Fruit fly (Drosophila melanogaster): ENCODE data around the gene CG32809.

The CG32809 gene

DNA sequence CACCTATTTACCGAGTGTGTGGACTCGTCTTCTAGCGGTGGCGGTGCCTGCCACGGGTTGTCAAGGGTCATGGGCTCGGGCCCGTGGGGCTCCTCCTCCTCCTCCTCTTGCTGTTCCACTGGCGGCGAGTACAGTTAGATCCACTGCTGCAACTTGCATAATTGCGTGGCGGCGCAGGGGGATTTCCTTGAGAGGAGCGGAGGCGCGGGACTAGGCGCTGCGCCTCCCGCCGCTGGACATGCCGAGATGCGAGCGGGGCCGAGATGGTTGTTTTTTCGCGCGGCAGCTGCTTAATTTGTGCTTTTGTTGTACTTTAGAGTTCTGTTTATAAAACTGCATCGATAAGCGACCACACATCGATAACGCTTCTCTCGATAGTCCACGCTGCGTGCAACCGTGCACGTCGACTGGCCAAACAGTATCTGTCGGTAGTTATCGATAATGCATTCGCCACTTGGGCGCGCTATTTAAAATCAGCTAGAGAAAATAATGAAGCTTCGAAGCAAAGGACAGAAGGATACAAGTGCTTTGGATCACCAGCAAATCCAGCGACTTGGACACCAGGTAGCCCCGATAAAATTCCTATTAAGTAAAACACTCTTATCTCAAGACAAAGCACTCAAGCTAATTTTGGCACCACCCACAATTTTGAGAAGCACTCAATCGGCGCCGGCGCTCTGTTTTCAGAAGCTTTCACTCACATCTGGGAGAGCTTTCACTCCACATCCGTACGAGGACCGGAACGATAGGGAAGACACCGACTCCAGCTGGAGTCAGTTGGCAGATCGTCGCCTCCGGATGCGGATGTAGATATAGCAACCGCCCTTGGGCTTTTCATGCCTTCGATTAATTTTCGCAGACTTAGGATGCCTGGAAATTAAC, 3.2 kb upstream of the CG32809 start, which contains the start of gene a6:
Gene a6, minus strand, starts transcription at position 361 of the 882 bp plus-strand sequence.
- TF ChIP-seq svp (GFP tag), result peak; percentile 51
- no peak for TF ChIP-seq CG6792 (GFP tag; optimal IDR thresholded peaks at IDR 0.05)
- peak; percentile 17 for TF ChIP-seq esn (GFP tag; optimal IDR thresholded peaks at IDR 0.05)
- no peak for TF ChIP-seq CG7368 (GFP tag; optimal IDR thresholded peaks at IDR 0.05)
- peak; percentile 66 for TF ChIP-seq Eip78C (GFP tag)
- TF ChIP-seq CG11294 (GFP tag; IDR thresholded peaks at IDR 0.05), result no peak
- no peak for TF ChIP-seq fd85E (GFP tag; optimal IDR thresholded peaks at IDR 0.05)
- TF ChIP-seq CG6276 (GFP tag; optimal IDR thresholded peaks at IDR 0.05), result no peak
- TF ChIP-seq Smox (GFP tag; optimal IDR thresholded peaks at IDR 0.05), result no peak

DNA sequence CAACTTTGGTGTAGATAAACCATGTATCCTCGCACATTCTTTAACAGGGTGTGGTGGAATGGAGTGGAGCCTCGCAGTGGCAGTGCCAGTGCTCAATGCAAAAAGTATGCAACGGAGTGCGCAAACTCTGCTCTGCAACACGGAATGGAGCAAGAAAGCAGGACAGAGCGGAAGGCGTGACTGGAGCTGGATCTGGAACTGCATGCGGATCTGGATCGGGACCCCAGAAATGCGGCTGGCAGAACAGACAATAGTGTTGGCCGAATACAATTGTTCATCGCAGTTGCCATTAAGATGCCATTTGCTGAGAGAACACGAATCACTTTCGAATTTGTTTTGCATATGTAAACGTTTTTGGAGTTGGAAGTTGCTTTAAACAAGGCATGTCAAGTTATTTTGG, 1.1 kb downstream of the CG32809 start:
- TF ChIP-seq OdsH (GFP tag; optimal IDR thresholded peaks at IDR 0.05), result no peak
- peak; percentile 22 for TF ChIP-seq Eip78C (GFP tag)

DNA sequence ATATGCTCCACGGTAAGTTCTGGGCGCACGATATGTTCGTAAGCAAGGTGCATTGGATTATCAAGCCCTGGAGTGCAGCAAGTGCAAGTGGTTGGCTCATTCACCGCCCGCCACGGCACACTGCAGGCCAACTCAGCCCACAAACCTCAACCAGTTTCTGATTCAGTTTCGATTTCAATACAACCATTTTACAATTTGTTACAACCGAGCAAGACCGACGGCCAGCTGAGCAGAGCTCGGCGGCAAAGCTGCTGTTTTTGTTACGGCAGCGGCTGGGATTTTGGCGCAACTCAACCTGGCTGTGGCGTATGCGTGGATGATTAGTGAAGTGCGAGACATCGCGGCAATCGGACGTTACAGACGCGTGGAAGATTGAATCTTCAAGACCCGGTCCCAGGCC, 6.3 kb downstream of the CG32809 start, which contains the start of gene b6:
Gene b6, plus strand, starts transcription at position 320 of the 400 bp plus-strand sequence.
- TF ChIP-seq Blimp-1 (GFP tag; optimal IDR thresholded peaks at IDR 0.05), result peak; percentile 39
- TF ChIP-seq Eip75B (GFP tag; optimal IDR thresholded peaks at IDR 0.05), result no peak

DNA sequence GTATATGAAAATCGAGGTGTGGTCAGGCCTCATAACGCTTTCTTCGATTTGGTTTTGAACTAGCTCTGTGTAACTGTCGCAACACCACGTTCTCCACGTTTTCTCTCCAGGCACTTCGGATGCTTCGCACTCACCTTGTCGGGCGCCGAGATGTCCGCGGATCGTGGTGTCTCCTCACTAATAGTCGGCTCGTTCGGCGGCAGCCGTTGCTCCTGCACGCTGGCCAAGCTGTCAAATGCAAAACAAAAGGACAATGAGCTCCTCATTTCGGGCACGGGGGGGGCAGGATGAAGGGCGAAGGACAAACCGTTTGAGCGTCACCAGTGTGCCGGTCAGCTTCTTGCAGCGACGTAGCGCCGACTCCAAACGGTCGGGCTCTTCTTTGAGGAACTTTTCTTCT, 11.3 kb downstream of the CG32809 start, which contains the start of gene CG14797:
Gene CG14797, plus strand, starts transcription at position 301 of the 400 bp plus-strand sequence.
- no peak for TF ChIP-seq spab (GFP tag; optimal IDR thresholded peaks at IDR 0.05)
- no peak for TF ChIP-seq Smox (GFP tag; optimal IDR thresholded peaks at IDR 0.05)
- TF ChIP-seq esn (GFP tag; optimal IDR thresholded peaks at IDR 0.05), result no peak
- TF ChIP-seq CG8632 (GFP tag; optimal IDR thresholded peaks at IDR 0.05), result no peak
- TF ChIP-seq fkh (GFP tag; optimal IDR thresholded peaks at IDR 0.05), result no peak
- TF ChIP-seq Hr38 (GFP tag; optimal IDR thresholded peaks at IDR 0.05), result no peak

DNA sequence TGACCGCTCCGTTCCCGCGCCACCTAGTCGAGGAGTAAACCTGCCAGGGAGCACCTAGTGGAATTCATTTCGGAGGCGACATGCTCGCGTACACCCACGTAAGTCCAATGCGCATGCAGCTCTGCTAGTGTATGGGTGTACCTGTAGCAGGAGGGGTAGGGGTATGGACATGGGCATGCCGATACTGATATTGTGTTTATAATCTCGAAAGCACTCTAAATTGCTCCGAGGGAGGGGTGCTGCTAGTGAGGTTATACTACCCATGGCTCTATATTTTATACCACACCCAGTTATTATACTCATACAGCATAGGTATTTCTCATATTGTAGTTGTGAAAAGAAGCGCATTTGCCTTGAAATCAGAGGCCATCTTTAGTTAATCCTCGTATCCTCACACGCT, 22.7 kb downstream of the CG32809 start:
- TF ChIP-seq Gug (GFP tag; IDR thresholded peaks at IDR 0.05), result no peak
- TF ChIP-seq Sox15 (GFP tag; optimal IDR thresholded peaks at IDR 0.05), result no peak
- TF ChIP-seq net (GFP tag; optimal IDR thresholded peaks at IDR 0.05), result no peak
- no peak for TF ChIP-seq Hr4 (GFP tag; optimal IDR thresholded peaks at IDR 0.05)
- TF ChIP-seq CG34406 (GFP tag; optimal IDR thresholded peaks at IDR 0.05), result no peak
- TF ChIP-seq spab (GFP tag; optimal IDR thresholded peaks at IDR 0.05), result no peak
- TF ChIP-seq dsx (GFP tag; optimal IDR thresholded peaks at IDR 0.05; ENCODE audit: poor library complexity, severe bottlenecking), result no peak
- TF ChIP-seq Eip75B (GFP tag; optimal IDR thresholded peaks at IDR 0.05), result no peak
- no peak for TF ChIP-seq dac (GFP tag; optimal IDR thresholded peaks at IDR 0.05)
- no peak for TF ChIP-seq esn (GFP tag; optimal IDR thresholded peaks at IDR 0.05)
- TF ChIP-seq salr (GFP tag; optimal IDR thresholded peaks at IDR 0.05), result no peak
- TF ChIP-seq CG6163 (GFP tag; IDR thresholded peaks at IDR 0.05), result no peak
- TF ChIP-seq Blimp-1 (GFP tag; optimal IDR thresholded peaks at IDR 0.05), result no peak
- TF ChIP-seq pdm3 (GFP tag; optimal IDR thresholded peaks at IDR 0.05), result no peak
- TF ChIP-seq CG7368 (GFP tag; optimal IDR thresholded peaks at IDR 0.05), result no peak
- no peak for TF ChIP-seq CG6792 (GFP tag; optimal IDR thresholded peaks at IDR 0.05)
- TF ChIP-seq Eip93F (GFP tag; optimal IDR thresholded peaks at IDR 0.05), result no peak

DNA sequence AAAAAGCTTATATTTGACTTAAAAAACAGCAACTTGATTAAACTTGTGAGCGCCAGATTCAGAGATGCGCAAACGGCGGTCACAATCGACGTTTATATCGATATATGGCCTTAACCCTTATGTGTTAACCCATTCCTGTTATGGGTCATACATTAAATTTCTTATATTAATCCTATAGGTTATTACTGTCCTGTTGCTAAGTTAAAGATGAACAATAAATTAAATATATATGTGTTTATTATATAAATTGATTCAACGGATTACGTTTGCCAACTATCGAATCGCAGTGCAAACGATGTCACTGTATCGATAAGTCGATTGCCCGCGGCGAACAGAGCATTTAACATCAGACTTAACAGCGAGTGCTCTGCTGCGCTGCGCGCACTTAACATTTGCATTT, 23.4 kb downstream of the CG32809 start, which contains the start of the genes CG3740 and hfw:
Gene CG3740, minus strand, starts transcription at position 84 of the 400 bp plus-strand sequence.
Gene hfw, plus strand, starts transcription at position 357 of the 400 bp plus-strand sequence.
- TF ChIP-seq Eip75B (GFP tag; optimal IDR thresholded peaks at IDR 0.05), result no peak
- TF ChIP-seq eg (GFP tag; IDR thresholded peaks at IDR 0.05), result peak; percentile 80
- TF ChIP-seq CG10631 (GFP tag; optimal IDR thresholded peaks at IDR 0.05), result peak; percentile 80
- peak; percentile 63 for TF ChIP-seq achi (GFP tag; optimal IDR thresholded peaks at IDR 0.05)
- peak; percentile 77 for TF ChIP-seq CG6163 (GFP tag; IDR thresholded peaks at IDR 0.05)
- TF ChIP-seq CG1621 (tag; optimal IDR thresholded peaks at IDR 0.05), result no peak
- peak; percentile 25 for TF ChIP-seq CG8319 (GFP tag; optimal IDR thresholded peaks at IDR 0.05)
- peak; percentile 27 for TF ChIP-seq svp (GFP tag)
- TF ChIP-seq Sox15 (GFP tag; optimal IDR thresholded peaks at IDR 0.05), result peak; percentile 59
- peak; percentile 57 for TF ChIP-seq CG3032 (tag; optimal IDR thresholded peaks at IDR 0.05)
- no peak for TF ChIP-seq Hr38 (GFP tag; optimal IDR thresholded peaks at IDR 0.05)
- peak in 1 of 2 experiments; percentile 45 for TF ChIP-seq ss (GFP tag; optimal IDR thresholded peaks at IDR 0.05)
- peak; percentile 48 for TF ChIP-seq Ets21C (GFP tag; optimal IDR thresholded peaks at IDR 0.05)
- peak; percentile 60 for TF ChIP-seq lz (GFP tag; optimal IDR thresholded peaks at IDR 0.05)
- peak; percentile 37 for TF ChIP-seq dac (GFP tag; optimal IDR thresholded peaks at IDR 0.05)
- peak; percentile 62 for TF ChIP-seq Ets96B (tag; optimal IDR thresholded peaks at IDR 0.05)
- TF ChIP-seq Eip78C (GFP tag), result peak; percentile 65
- peak; percentile 61 for TF ChIP-seq Eip93F (GFP tag; optimal IDR thresholded peaks at IDR 0.05)
- peak; percentile 0 for TF ChIP-seq Blimp-1 (GFP tag; optimal IDR thresholded peaks at IDR 0.05)
- no peak for TF ChIP-seq fkh (GFP tag; optimal IDR thresholded peaks at IDR 0.05)
- TF ChIP-seq Smox (GFP tag; optimal IDR thresholded peaks at IDR 0.05), result peak; percentile 64
- TF ChIP-seq CG11294 (GFP tag; IDR thresholded peaks at IDR 0.05), result peak; percentile 30; the same call in 1 of the 2 replicates
- TF ChIP-seq Sox14 (GFP tag; optimal IDR thresholded peaks at IDR 0.05), result peak; percentile 11

All from whole organism, prepupa.